Fruit fly (Drosophila melanogaster) whole organism, embryonic: ENCODE data around the gene CG11617.

Experiments used
- CG10274 ChIP-seq: fragments of 200-800 bp; sonication (Bioruptor generic); optimal IDR thresholded peaks from 3 replicates; lab custom pipeline; 2017; ENCODE audit warnings: missing biosample characterization, mild to moderate bottlenecking, missing genetic modification characterization
- CG10543 ChIP-seq: fragments of 200-800 bp; sonication (Bioruptor generic); optimal IDR thresholded peaks from 3 replicates; lab custom pipeline; 2017; ENCODE audit warnings: missing biosample characterization, mild to moderate bottlenecking, missing genetic modification characterization, moderate library complexity
- CG10654 ChIP-seq: fragments of 200-800 bp; sonication (Bioruptor generic); optimal IDR thresholded peaks from 2 replicates; lab custom pipeline; 2016; ENCODE audit warnings: missing biosample characterization, missing genetic modification characterization
- CG15011 ChIP-seq: fragments of 200-800 bp; sonication (Bioruptor generic); optimal IDR thresholded peaks from 3 replicates; lab custom pipeline; 2018; ENCODE audit warnings: missing biosample characterization, mild to moderate bottlenecking, missing genetic modification characterization
- CG15269 ChIP-seq: fragments of 200-800 bp; sonication (Bioruptor generic); optimal IDR thresholded peaks from 2 replicates; lab custom pipeline; 2018; ENCODE audit warnings: missing biosample characterization, mild to moderate bottlenecking, missing genetic modification characterization, moderate library complexity
- CG17829 ChIP-seq: fragments of 200-800 bp; optimal IDR thresholded peaks from 2 replicates; lab custom pipeline; 2019; ENCODE audit warnings: missing biosample characterization, mild to moderate bottlenecking, missing genetic modification characterization, moderate library complexity
- CG18011 ChIP-seq: fragments of 200-800 bp; sonication (Bioruptor generic); optimal IDR thresholded peaks from 2 replicates; lab custom pipeline; 2017; ENCODE audit warnings: missing biosample characterization, missing genetic modification characterization, mild to moderate bottlenecking, moderate library complexity, missing genotype
- CG18599 ChIP-seq: fragments of 200-800 bp; sonication (Bioruptor generic); optimal IDR thresholded peaks from 3 replicates; lab custom pipeline; 2017; ENCODE audit warnings: missing biosample characterization, missing genetic modification characterization, mild to moderate bottlenecking, moderate library complexity, missing genetic modification reagents
- CG2116 ChIP-seq: fragments of 200-800 bp; sonication (Bioruptor generic); optimal IDR thresholded peaks from 3 replicates; lab custom pipeline; 2018; ENCODE audit warnings: missing biosample characterization, mild to moderate bottlenecking, missing genetic modification characterization
- CG2129 ChIP-seq: fragments of 200-800 bp; sonication (Bioruptor generic); IDR thresholded peaks from 2 replicates; pipeline ENCODE4 v1.3.6; 2022; ENCODE audit warnings: missing biosample characterization, missing genetic modification characterization; ENCODE audit not compliant: partially characterized antibody
- CG2678 ChIP-seq: fragments of 200-800 bp; sonication (Bioruptor generic); optimal IDR thresholded peaks from 3 replicates; lab custom pipeline; 2019; ENCODE audit warnings: missing biosample characterization, mild to moderate bottlenecking, missing genetic modification characterization, moderate library complexity
- CG32532 ChIP-seq: fragments of 200-800 bp; sonication (Bioruptor generic); IDR thresholded peaks from 2 replicates; pipeline ENCODE4 v1.3.6; 2022; ENCODE audit warnings: missing biosample characterization, missing genetic modification characterization
- CG3407 ChIP-seq: fragments of 200-800 bp; sonication (Bioruptor generic); optimal IDR thresholded peaks from 2 replicates; lab custom pipeline; 2018; ENCODE audit warnings: missing biosample characterization, mild to moderate bottlenecking, missing genetic modification characterization
- CG7357 ChIP-seq: fragments of 200-800 bp; sonication (Bioruptor generic); IDR thresholded peaks from 3 replicates; pipeline ENCODE4 v1.3.6; 2022; ENCODE audit warnings: missing biosample characterization, missing genetic modification characterization
- CG8388 ChIP-seq: fragments of 200-800 bp; sonication (Bioruptor generic); optimal IDR thresholded peaks from 2 replicates; lab custom pipeline; 2019; ENCODE audit warnings: missing biosample characterization, mild to moderate bottlenecking, missing genetic modification characterization, moderate library complexity
- CG8944 ChIP-seq: fragments of 200-800 bp; sonication (Bioruptor generic); optimal IDR thresholded peaks from 3 replicates; lab custom pipeline; 2016; ENCODE audit warnings: missing biosample characterization, missing genetic modification characterization
- CoRest ChIP-seq: fragments of 200-800 bp; sonication (Bioruptor generic); optimal IDR thresholded peaks from 3 replicates; lab custom pipeline; 2018; ENCODE audit warnings: missing biosample characterization, mild to moderate bottlenecking, missing genetic modification characterization, moderate library complexity
- Deaf1 ChIP-seq: fragments of 200-800 bp; optimal IDR thresholded peaks from 3 replicates; lab custom pipeline; 2019; ENCODE audit warnings: missing biosample characterization, mild to moderate bottlenecking, missing genetic modification characterization, moderate library complexity
- Elba2 ChIP-seq: fragments of 200-800 bp; sonication (Bioruptor generic); optimal IDR thresholded peaks from 3 replicates; lab custom pipeline; 2016; ENCODE audit warnings: missing biosample characterization, missing genetic modification characterization
- Ets65A ChIP-seq: fragments of 200-800 bp; sonication (Bioruptor generic); peaks from one replicate; lab custom pipeline; 2016; ENCODE audit warnings: missing biosample characterization, missing genetic modification characterization
- Fer3 ChIP-seq: fragments of 200-800 bp; sonication (Bioruptor generic); optimal IDR thresholded peaks from 2 replicates; lab custom pipeline; 2018; ENCODE audit warnings: missing biosample characterization, mild to moderate bottlenecking, missing genetic modification characterization, moderate library complexity
- H15 ChIP-seq: fragments of 200-800 bp; sonication (Bioruptor generic); IDR thresholded peaks from 3 replicates; pipeline ENCODE4 v1.3.6; 2022; ENCODE audit warnings: missing biosample characterization, missing genetic modification characterization
- H2.0 ChIP-seq: fragments of 200-800 bp; sonication (Bioruptor generic); IDR thresholded peaks from 2 replicates; pipeline ENCODE4 v1.3.6; 2022; ENCODE audit warnings: missing biosample characterization, missing genetic modification characterization
- Oaz ChIP-seq: fragments of 200-800 bp; sonication (Bioruptor generic); IDR thresholded peaks from 2 replicates; pipeline ENCODE4 v1.3.6; 2022; ENCODE audit warnings: missing biosample characterization, missing genetic modification characterization
- Opbp ChIP-seq: fragments of 200-800 bp; sonication (Bioruptor generic); IDR thresholded peaks from 3 replicates; pipeline ENCODE4 v1.3.6; 2022; ENCODE audit warnings: missing biosample characterization, missing genetic modification characterization; ENCODE audit not compliant: partially characterized antibody
- Ravus ChIP-seq: fragments of 200-800 bp; sonication (Bioruptor generic); IDR thresholded peaks from 2 replicates; pipeline ENCODE4 v1.3.6; 2022; ENCODE audit warnings: missing biosample characterization, missing genetic modification characterization
- Sox102F ChIP-seq: fragments of 200-800 bp; sonication (Bioruptor generic); optimal IDR thresholded peaks from 2 replicates; lab custom pipeline; 2018; ENCODE audit warnings: missing biosample characterization, mild to moderate bottlenecking, missing genetic modification characterization, moderate library complexity
- TFAM ChIP-seq: fragments of 200-800 bp; sonication (Bioruptor generic); optimal IDR thresholded peaks from 2 replicates; lab custom pipeline; 2017; ENCODE audit warnings: missing biosample characterization, missing genetic modification characterization, inconsistent platforms
- Usf ChIP-seq: fragments of 200-800 bp; sonication (Bioruptor generic); optimal IDR thresholded peaks from 2 replicates; lab custom pipeline; 2017; ENCODE audit warnings: missing genotype, missing biosample characterization, missing genetic modification characterization
- ab ChIP-seq: fragments of 200-800 bp; sonication (Bioruptor generic); optimal IDR thresholded peaks from 2 replicates; lab custom pipeline; 2016; ENCODE audit warnings: missing biosample characterization, missing genetic modification characterization
- ac ChIP-seq: fragments of 200-800 bp; sonication (Bioruptor generic); optimal IDR thresholded peaks from 3 replicates; lab custom pipeline; 2017; ENCODE audit warnings: missing biosample characterization, mild to moderate bottlenecking, missing genetic modification characterization
- bcd ChIP-seq: fragments of 200-800 bp; sonication (Bioruptor generic); optimal IDR thresholded peaks from 2 replicates; lab custom pipeline; 2017; ENCODE audit warnings: missing biosample characterization, mild to moderate bottlenecking, missing genetic modification characterization
- br ChIP-seq: fragments of >200 bp; optimal IDR thresholded peaks from 2 replicates; lab custom pipeline; 2017
- btn ChIP-seq: fragments of 200-800 bp; sonication (Bioruptor generic); optimal IDR thresholded peaks from 2 replicates; lab custom pipeline; 2016; ENCODE audit warnings: missing biosample characterization, missing genetic modification characterization
- dan ChIP-seq: fragments of 200-800 bp; sonication (Bioruptor generic); IDR thresholded peaks from 2 replicates; pipeline ENCODE4 v1.3.6; 2022; ENCODE audit warnings: missing biosample characterization, missing genetic modification characterization
- dati ChIP-seq: fragments of 200-800 bp; sonication (Bioruptor generic); IDR thresholded peaks from 2 replicates; pipeline ENCODE4 v1.3.6; 2022; ENCODE audit warnings: missing biosample characterization, missing genetic modification characterization
- hkb ChIP-seq, 2 experiments: fragments of 200-800 bp in 1 of 2; fragments of >200 bp in 1 of 2; sonication (Bioruptor generic) in 1 of 2; IDR thresholded peaks in 1 of 2; optimal IDR thresholded peaks in 1 of 2; 2 replicates each; pipeline versions ENCODE4 v1.3.6 to Lab custom; 2017 to 2022; ENCODE audit warnings: missing biosample characterization in 1 of 2, missing genetic modification characterization in 1 of 2
- pfk ChIP-seq: fragments of 200-800 bp; sonication (Bioruptor generic); optimal IDR thresholded peaks from 2 replicates; lab custom pipeline; 2018; ENCODE audit warnings: missing biosample characterization, mild to moderate bottlenecking, missing genetic modification characterization, moderate library complexity
- prd ChIP-seq, 3 experiments: fragments of >200 bp in 2 of 3; fragments of 200-800 bp in 1 of 3; sonication (Bioruptor generic) in 1 of 3; optimal IDR thresholded peaks in 2 of 3; IDR thresholded peaks in 1 of 3; 2 replicates in 2 of 3; 3 replicates in 1 of 3; pipeline versions ENCODE4 v1.3.6 to Lab custom; 2017 to 2022; ENCODE audit warnings: missing biosample characterization in 1 of 3, missing genetic modification characterization in 1 of 3
- pros ChIP-seq: fragments of 200-800 bp; sonication (Bioruptor generic); optimal IDR thresholded peaks from 3 replicates; lab custom pipeline; 2019; ENCODE audit warnings: missing biosample characterization, mild to moderate bottlenecking, missing genetic modification characterization, moderate library complexity
- salm ChIP-seq: fragments of 200-800 bp; sonication (Bioruptor generic); optimal IDR thresholded peaks from 2 replicates; lab custom pipeline; 2018; ENCODE audit warnings: missing biosample characterization, mild to moderate bottlenecking, missing genetic modification characterization
- scrt ChIP-seq: fragments of 200-800 bp; sonication (Bioruptor generic); optimal IDR thresholded peaks from 2 replicates; lab custom pipeline; 2018; ENCODE audit warnings: missing biosample characterization, mild to moderate bottlenecking, missing genetic modification characterization, moderate library complexity
- sob ChIP-seq: fragments of 200-800 bp; sonication (Bioruptor generic); IDR thresholded peaks from 2 replicates; pipeline ENCODE4 v1.3.6; 2022; ENCODE audit warnings: missing biosample characterization, missing genetic modification characterization
- vnd ChIP-seq: fragments of 200-800 bp; sonication (Bioruptor generic); IDR thresholded peaks from 3 replicates; pipeline ENCODE4 v1.3.6; 2022; ENCODE audit warnings: missing biosample characterization, missing genetic modification characterization; ENCODE audit not compliant: partially characterized antibody
- vvl ChIP-seq: fragments of 200-800 bp; sonication (Bioruptor generic); IDR thresholded peaks from 2 replicates; pipeline ENCODE4 v1.3.6; 2022; ENCODE audit warnings: missing biosample characterization, missing genetic modification characterization
- wek ChIP-seq: fragments of 200-800 bp; sonication (Bioruptor generic); optimal IDR thresholded peaks from 3 replicates; lab custom pipeline; 2018; ENCODE audit warnings: missing biosample characterization, mild to moderate bottlenecking, missing genetic modification characterization, moderate library complexity
- z ChIP-seq: fragments of 200-800 bp; sonication (Bioruptor generic); IDR thresholded peaks from 3 replicates; pipeline ENCODE4 v1.3.6; 2022; ENCODE audit warnings: missing biosample characterization, missing genetic modification characterization
- zen2 ChIP-seq: fragments of 200-800 bp; sonication (Bioruptor generic); IDR thresholded peaks from 3 replicates; pipeline ENCODE4 v1.3.6; 2022; ENCODE audit warnings: missing biosample characterization, missing genetic modification characterization; ENCODE audit not compliant: partially characterized antibody

The CG11617 gene

DNA sequence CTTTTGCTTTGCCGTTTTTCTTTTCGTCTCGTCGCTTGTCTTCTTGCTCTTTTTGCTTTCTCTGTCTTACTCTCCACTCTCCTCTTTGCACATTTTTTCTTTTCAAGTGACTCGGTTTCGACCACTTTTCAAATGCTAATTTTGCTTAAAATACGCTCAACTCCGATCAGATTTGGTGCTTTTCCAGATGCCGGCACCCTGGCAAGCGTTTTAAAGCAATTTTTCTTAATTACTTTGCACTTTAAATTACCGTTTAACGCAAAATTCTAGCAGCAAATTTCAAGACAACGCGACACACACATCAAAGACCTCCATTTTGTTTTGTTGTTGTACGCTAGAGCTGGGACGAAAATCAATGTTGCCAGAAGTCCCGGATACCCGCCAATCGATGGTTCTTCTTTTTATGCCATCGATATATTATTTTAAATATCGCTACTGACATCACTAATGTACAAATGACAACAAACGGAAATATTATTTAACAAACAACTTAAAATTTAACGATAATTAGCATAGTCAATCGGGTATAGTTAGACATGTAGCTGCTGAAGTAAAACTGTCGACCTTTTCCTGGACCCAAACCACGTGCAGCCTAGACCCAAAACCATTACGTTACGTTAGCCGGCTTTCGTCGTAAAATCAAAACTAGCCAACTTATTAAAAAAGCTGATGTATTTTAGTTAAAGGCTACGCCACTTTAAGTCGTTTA lies 43.6 kb upstream of the CG11617 start, which contains the start of gene kis (continued):
- TF ChIP-seq CG10654 (peak; percentile 14), pros (GFP tag; lab: Kevin White, UChicago) (peak; percentile 95), prd (optimal IDR thresholded peaks at IDR 0.05; lab: Kevin White, UChicago) (no peak), prd (GFP tag; IDR thresholded peaks at IDR 0.05; lab: Robert Waterston, UW) (peak; percentile 49; the same call in 2 of the 3 replicates), CG18599 (GFP tag; lab: Kevin White, UChicago) (peak; percentile 42), CG15011 (GFP tag; lab: Kevin White, UChicago) (no peak), Opbp (peak; percentile 97), salm (tag; lab: Kevin White, UChicago) (peak; percentile 32), CG18011 (GFP tag; lab: Kevin White, UChicago) (peak; percentile 27), btn (GFP tag; lab: Kevin White, UChicago) (peak; percentile 2), Sox102F (peak; percentile 10), H15 (GFP tag; lab: Robert Waterston, UW) (0 out of 3 replicates have a peak, but pooled peaks have one; percentile 14), Usf (no peak), br (lab: Kevin White, UChicago) (no peak), sob (GFP tag; lab: Robert Waterston, UW) (peak; percentile 64; the same call in 1 of the 2 replicates), pfk (GFP tag; lab: Kevin White, UChicago) (no peak), H2.0 (GFP tag; lab: Robert Waterston, UW) (no peak), CG2116 (GFP tag; lab: Kevin White, UChicago) (peak; percentile 79), CG2678 (tag; lab: Kevin White, UChicago) (peak; percentile 41), ac (no peak), Deaf1 (tag; lab: Kevin White, UChicago) (peak; percentile 35), CG17829 (peak; percentile 37), TFAM (GFP tag; lab: Kevin White, UChicago) (no peak), CG10274 (GFP tag; lab: Kevin White, UChicago) (no peak), zen2 (GFP tag; lab: Robert Waterston, UW) (peak; percentile 94), wek (GFP tag; lab: Kevin White, UChicago) (no peak), Ets65A (GFP tag; lab: Kevin White, UChicago) (peak; percentile 94), z (GFP tag; lab: Robert Waterston, UW) (no peak), CG8388 (GFP tag; lab: Kevin White, UChicago) (peak; percentile 8), dati (0 out of 2 replicates have a peak, but pooled peaks have one; percentile 6), CG3407 (no peak), CG32532 (GFP tag; lab: Robert Waterston, UW) (peak; percentile 68), CG2129 (GFP tag; lab: Robert Waterston, UW) (peak; percentile 93), CG7357 (GFP tag; lab: Robert Waterston, UW) (no peak), Oaz (GFP tag; lab: Robert Waterston, UW) (no peak), CG10543 (peak; percentile 64), hkb (optimal IDR thresholded peaks at IDR 0.05; lab: Kevin White, UChicago) (peak; percentile 43), hkb (GFP tag; IDR thresholded peaks at IDR 0.05; lab: Robert Waterston, UW) (0 out of 2 replicates have a peak, but pooled peaks have one; percentile 33), Fer3 (tag; lab: Kevin White, UChicago) (peak; percentile 37), ab (GFP tag; lab: Kevin White, UChicago) (peak; percentile 11), Ravus (GFP tag; lab: Robert Waterston, UW) (no peak), CoRest (peak; percentile 36), CG15269 (tag; lab: Kevin White, UChicago) (peak; percentile 25), vnd (GFP tag; lab: Robert Waterston, UW) (peak; percentile 93), CG8944 (GFP tag; lab: Kevin White, UChicago) (peak; percentile 6), scrt (GFP tag; lab: Kevin White, UChicago) (peak; percentile 69), vvl (GFP tag; lab: Robert Waterston, UW) (peak; percentile 57; the same call in 1 of the 2 replicates), dan (GFP tag; lab: Robert Waterston, UW) (no peak), Elba2 (no peak), bcd (GFP tag; lab: Kevin White, UChicago) (peak; percentile 23)
